Worm (Caenorhabditis elegans) whole organism, young adult: ENCODE results near the gene Y46G5A.18.

Experiments
- B0035.1 ChIP-seq: sonication (generic microtip); optimal IDR thresholded peaks from 2 replicates; lab custom pipeline; 2016; ENCODE audit warnings: missing genetic modification characterization, mild to moderate bottlenecking, missing compliant biosample characterization, missing genotype, missing genetic modification reagents
- B0261.1 ChIP-seq: sonication (generic microtip); optimal IDR thresholded peaks from 2 replicates; lab custom pipeline; 2016; ENCODE audit warnings: mild to moderate bottlenecking, missing genetic modification characterization, moderate library complexity, missing compliant biosample characterization
- D2030.7 ChIP-seq: fragments of 200-800 bp; sonication (Bioruptor generic); IDR thresholded peaks from 2 replicates; pipeline ENCODE4 v1.3.6; 2022; ENCODE audit warnings: missing genetic modification reagents, missing genetic modification characterization, missing compliant biosample characterization
- F39B2.1 ChIP-seq: fragments of 200-800 bp; sonication (Bioruptor generic); IDR thresholded peaks from 2 replicates; pipeline ENCODE4 v1.3.6; 2022; ENCODE audit warnings: missing genetic modification reagents, missing genetic modification characterization, missing compliant biosample characterization
- F57A8.1 ChIP-seq: fragments of 200-800 bp; sonication (Bioruptor generic); optimal IDR thresholded peaks from 2 replicates; lab custom pipeline; 2018; ENCODE audit warnings: mild to moderate bottlenecking, missing genetic modification characterization, moderate library complexity, missing compliant biosample characterization
- F57C9.4 ChIP-seq: sonication (generic microtip); optimal IDR thresholded peaks from 2 replicates; lab custom pipeline; 2017; ENCODE audit warnings: mild to moderate bottlenecking, missing genetic modification characterization, missing compliant biosample characterization
- K11D2.4 ChIP-seq: fragments of 200-800 bp; sonication (Bioruptor generic); IDR thresholded peaks from 2 replicates; pipeline ENCODE4 v1.3.6; 2022; ENCODE audit warnings: missing genetic modification reagents, missing genetic modification characterization, missing compliant biosample characterization
- K12H6.12 ChIP-seq: fragments of 200-800 bp; sonication (Bioruptor generic); optimal IDR thresholded peaks from 2 replicates; lab custom pipeline; 2018; ENCODE audit warnings: mild to moderate bottlenecking, missing genetic modification characterization, missing compliant biosample characterization
- T07F8.4 ChIP-seq: sonication (generic microtip); optimal IDR thresholded peaks from 2 replicates; lab custom pipeline; 2016; ENCODE audit warnings: mild to moderate bottlenecking, missing genetic modification characterization, moderate library complexity, missing compliant biosample characterization
- Y53F4B.3 ChIP-seq: fragments of 200-800 bp; sonication (Bioruptor generic); IDR thresholded peaks from 2 replicates; pipeline ENCODE4 v1.3.6; 2022; ENCODE audit warnings: missing genetic modification reagents, missing genetic modification characterization, missing compliant biosample characterization
- Y56A3A.18 ChIP-seq: fragments of 200-800 bp; sonication (Bioruptor generic); IDR thresholded peaks from 2 replicates; pipeline ENCODE4 v1.3.6; 2022; ENCODE audit warnings: missing genetic modification reagents, missing genetic modification characterization, missing compliant biosample characterization
- Y79H2A.3 ChIP-seq: fragments of 200-800 bp; sonication (Bioruptor generic); conservative IDR thresholded peaks from 2 replicates; pipeline ENCODE4 v1.3.6; 2022; ENCODE audit warnings: missing genetic modification reagents, missing genetic modification characterization, missing compliant biosample characterization
- Y95B8A.8 ChIP-seq: fragments of 200-800 bp; sonication (Bioruptor generic); IDR thresholded peaks from 2 replicates; pipeline ENCODE4 v1.3.6; 2022; ENCODE audit warnings: missing genetic modification reagents, missing genetic modification characterization, missing compliant biosample characterization
- athp-1 ChIP-seq: sonication (generic microtip); optimal IDR thresholded peaks from 2 replicates; lab custom pipeline; 2017; ENCODE audit warnings: mild to moderate bottlenecking, missing genetic modification characterization, missing compliant biosample characterization
- attf-3 ChIP-seq: fragments of 200-800 bp; sonication (Bioruptor generic); conservative IDR thresholded peaks from 2 replicates; pipeline ENCODE4 v1.3.6; 2022; ENCODE audit warnings: missing genetic modification reagents, missing genetic modification characterization, missing compliant biosample characterization
- attf-6 ChIP-seq: fragments of 200-800 bp; sonication (Bioruptor generic); IDR thresholded peaks from 2 replicates; pipeline ENCODE4 v1.3.6; 2022; ENCODE audit warnings: missing genetic modification reagents, missing genetic modification characterization, missing compliant biosample characterization
- cebp-1 ChIP-seq, 2 experiments: fragments of 200-800 bp in 1 of 2; sonication (Bioruptor generic) in 1 of 2; sonication (generic microtip) in 1 of 2; IDR thresholded peaks in 1 of 2; optimal IDR thresholded peaks in 1 of 2; 2 replicates each; pipeline versions ENCODE4 v1.3.6 to Lab custom; 2017 to 2022; ENCODE audit warnings: missing compliant biosample characterization in 2 of 2, missing genetic modification characterization in 2 of 2, mild to moderate bottlenecking in 1 of 2, missing genetic modification reagents in 1 of 2, moderate library complexity in 1 of 2
- ceh-40 ChIP-seq: fragments of 200-800 bp; sonication (Bioruptor generic); IDR thresholded peaks from 2 replicates; pipeline ENCODE4 v1.3.6; 2022; ENCODE audit warnings: missing genetic modification characterization, missing compliant biosample characterization
- ceh-91 ChIP-seq: fragments of 200-800 bp; sonication (Bioruptor generic); IDR thresholded peaks from 2 replicates; pipeline ENCODE4 v1.3.6; 2022; ENCODE audit warnings: missing genetic modification reagents, missing genetic modification characterization, missing compliant biosample characterization
- chd-7 ChIP-seq: sonication (generic microtip); optimal IDR thresholded peaks from 2 replicates; lab custom pipeline; 2016; ENCODE audit warnings: mild to moderate bottlenecking, missing genetic modification characterization, moderate library complexity, missing compliant biosample characterization
- die-1 ChIP-seq: sonication (generic microtip); optimal IDR thresholded peaks from 2 replicates; lab custom pipeline; 2016; ENCODE audit warnings: missing genotype, mild to moderate bottlenecking, missing genetic modification characterization, missing compliant biosample characterization
- dox-1 ChIP-seq: fragments of 200-800 bp; sonication (Bioruptor generic); IDR thresholded peaks from 2 replicates; pipeline ENCODE4 v1.3.6; 2022; ENCODE audit warnings: missing genetic modification reagents, missing genetic modification characterization, missing compliant biosample characterization
- efl-1 ChIP-seq: fragments of 150-350 bp; optimal IDR thresholded peaks from 2 replicates; lab custom pipeline; 2014; ENCODE audit warnings: missing biosample characterization, missing genetic modification reagents, missing genetic modification characterization
- egl-18 ChIP-seq: fragments of 200-800 bp; sonication (Bioruptor generic); IDR thresholded peaks from 2 replicates; pipeline ENCODE4 v1.3.6; 2022; ENCODE audit warnings: missing genetic modification reagents, missing genetic modification characterization, missing compliant biosample characterization
- ets-4 ChIP-seq: fragments of 200-800 bp; sonication (Bioruptor generic); optimal IDR thresholded peaks from 2 replicates; lab custom pipeline; 2018; ENCODE audit warnings: mild to moderate bottlenecking, missing genetic modification characterization, missing compliant biosample characterization
- gei-17 ChIP-seq: fragments of 200-800 bp; sonication (Bioruptor generic); optimal IDR thresholded peaks from 2 replicates; lab custom pipeline; 2018; ENCODE audit warnings: mild to moderate bottlenecking, missing genetic modification characterization, missing compliant biosample characterization
- hlh-12 ChIP-seq: sonication (generic microtip); optimal IDR thresholded peaks from 2 replicates; lab custom pipeline; 2016; ENCODE audit warnings: missing genetic modification characterization, missing compliant biosample characterization
- lin-40 ChIP-seq: sonication (generic microtip); optimal IDR thresholded peaks from 2 replicates; lab custom pipeline; 2016; ENCODE audit warnings: missing genetic modification characterization, mild to moderate bottlenecking, missing compliant biosample characterization, missing genotype, missing genetic modification reagents
- lin-54 ChIP-seq: fragments of 200-800 bp; sonication (Bioruptor generic); optimal IDR thresholded peaks from 2 replicates; lab custom pipeline; 2018; ENCODE audit warnings: mild to moderate bottlenecking, missing genetic modification characterization, missing compliant biosample characterization
- lir-1 ChIP-seq: fragments of 200-800 bp; sonication (Bioruptor generic); conservative IDR thresholded peaks from 2 replicates; pipeline ENCODE4 v1.3.6; 2022; ENCODE audit warnings: missing genetic modification reagents, missing genetic modification characterization, missing compliant biosample characterization
- lsl-1 ChIP-seq: fragments of 200-800 bp; sonication (Bioruptor generic); optimal IDR thresholded peaks from 2 replicates; lab custom pipeline; 2018; ENCODE audit warnings: mild to moderate bottlenecking, missing genetic modification characterization, moderate library complexity, missing compliant biosample characterization
- madf-10 ChIP-seq: sonication (generic microtip); optimal IDR thresholded peaks from 2 replicates; lab custom pipeline; 2016; ENCODE audit warnings: mild to moderate bottlenecking, missing genetic modification characterization, missing compliant biosample characterization
- madf-6 ChIP-seq: fragments of 200-800 bp; sonication (Bioruptor generic); IDR thresholded peaks from 2 replicates; pipeline ENCODE4 v1.3.6; 2022; ENCODE audit warnings: missing genetic modification reagents, missing genetic modification characterization, missing compliant biosample characterization
- madf-8 ChIP-seq: fragments of 200-800 bp; sonication (Bioruptor generic); conservative IDR thresholded peaks from 2 replicates; pipeline ENCODE4 v1.3.6; 2022; ENCODE audit warnings: missing genetic modification reagents, missing genetic modification characterization, missing compliant biosample characterization
- mel-28 ChIP-seq: sonication (generic microtip); optimal IDR thresholded peaks from 2 replicates; lab custom pipeline; 2016; ENCODE audit warnings: borderline replicate concordance, mild to moderate bottlenecking, missing genetic modification characterization, missing compliant biosample characterization
- mes-4 ChIP-seq: sonication (generic microtip); optimal IDR thresholded peaks from 2 replicates; lab custom pipeline; 2016; ENCODE audit warnings: missing genotype, missing genetic modification characterization, missing compliant biosample characterization
- mxl-1 ChIP-seq: sonication (generic microtip); optimal IDR thresholded peaks from 2 replicates; lab custom pipeline; 2016; ENCODE audit warnings: missing genetic modification characterization, missing compliant biosample characterization
- nfya-1 ChIP-seq: sonication (generic microtip); optimal IDR thresholded peaks from 2 replicates; lab custom pipeline; 2017; ENCODE audit warnings: antibody characterized with exemption, missing compliant biosample characterization, missing genetic modification characterization, borderline replicate concordance; ENCODE audit not compliant: insufficient read depth
- nfyb-1 ChIP-seq: fragments of 200-800 bp; sonication (Bioruptor generic); IDR thresholded peaks from 2 replicates; pipeline ENCODE4 v1.3.6; 2022; ENCODE audit warnings: missing genetic modification reagents, missing genetic modification characterization, missing compliant biosample characterization
- nhr-80 ChIP-seq: sonication (generic microtip); optimal IDR thresholded peaks from 2 replicates; lab custom pipeline; 2016; ENCODE audit warnings: missing genetic modification characterization, missing compliant biosample characterization
- pbrm-1 ChIP-seq: fragments of 200-800 bp; sonication (Bioruptor generic); IDR thresholded peaks from 2 replicates; pipeline ENCODE4 v1.3.6; 2022; ENCODE audit warnings: missing genetic modification reagents, missing genetic modification characterization, missing compliant biosample characterization
- rec-8 ChIP-seq, 2 experiments: sonication (generic microtip); optimal IDR thresholded peaks; 2 replicates each; lab custom pipeline; 2016; ENCODE audit warnings: mild to moderate bottlenecking in 2 of 2, missing genetic modification characterization in 2 of 2, missing genetic modification reagents in 2 of 2, missing genotype in 2 of 2, missing biosample characterization in 1 of 2, missing compliant biosample characterization in 1 of 2, moderate library complexity in 1 of 2
- snpc-3.4 ChIP-seq: sonication (generic microtip); optimal IDR thresholded peaks from 2 replicates; lab custom pipeline; 2017; ENCODE audit warnings: missing genetic modification characterization, mild to moderate bottlenecking, missing compliant biosample characterization, antibody characterized with exemption, moderate library complexity, missing genotype, missing genetic modification reagents
- sptf-2 ChIP-seq: fragments of 200-800 bp; sonication (Bioruptor generic); optimal IDR thresholded peaks from 2 replicates; lab custom pipeline; 2018; ENCODE audit warnings: mild to moderate bottlenecking, missing genetic modification characterization, missing compliant biosample characterization
- tbx-9 ChIP-seq: sonication (generic microtip); optimal IDR thresholded peaks from 2 replicates; lab custom pipeline; 2016; ENCODE audit warnings: borderline replicate concordance, missing genetic modification characterization, inconsistent platforms, missing compliant biosample characterization
- tlf-1 ChIP-seq: fragments of 200-800 bp; sonication (Bioruptor generic); optimal IDR thresholded peaks from 2 replicates; lab custom pipeline; 2018; ENCODE audit warnings: mild to moderate bottlenecking, missing genetic modification characterization, missing compliant biosample characterization
- unc-62 ChIP-seq: fragments of 150-350 bp; optimal IDR thresholded peaks from 2 replicates; lab custom pipeline; 2014; ENCODE audit warnings: missing biosample characterization, missing genetic modification reagents, missing genetic modification characterization
- ztf-25 ChIP-seq: fragments of 200-800 bp; sonication (Bioruptor generic); IDR thresholded peaks from 2 replicates; pipeline ENCODE4 v1.3.6; 2022; ENCODE audit warnings: missing genetic modification reagents, missing genetic modification characterization, missing compliant biosample characterization

Y46G5A.18 gene

ce11 chrII:12808746-12809145 lies 3.7 kb upstream of the Y46G5A.18 start (continued):
- TF ChIP-seq F57C9.4 (tag; lab: Kevin White, UChicago), result no peak
- no peak for TF ChIP-seq hlh-12 (tag; lab: Kevin White, UChicago)
- no peak for TF ChIP-seq nhr-80
- peak; percentile 30 for TF ChIP-seq efl-1 (GFP tag; lab: Kevin White, UChicago)
- no peak for TF ChIP-seq mel-28 (tag; lab: Kevin White, UChicago)
- TF ChIP-seq ets-4 (GFP tag; lab: Kevin White, UChicago), result no peak
- TF ChIP-seq ceh-91 (GFP tag; lab: Robert Waterston, UW), result peak; percentile 63; the same call in 1 of the 2 replicates
- TF ChIP-seq dox-1, result no peak
- TF ChIP-seq ceh-40, result no peak
- TF ChIP-seq mes-4 (tag; lab: Kevin White, UChicago), result no peak
- TF ChIP-seq nfyb-1 (GFP tag; lab: Robert Waterston, UW), result no peak
- no peak for TF ChIP-seq die-1
- TF ChIP-seq cebp-1 (GFP tag; IDR thresholded peaks at IDR 0.05; lab: Robert Waterston, UW), result no peak
- TF ChIP-seq cebp-1 (tag; optimal IDR thresholded peaks at IDR 0.05; lab: Kevin White, UChicago), result no peak
- TF ChIP-seq chd-7, result no peak
- no peak for TF ChIP-seq T07F8.4 (tag; lab: Kevin White, UChicago)
- no peak for TF ChIP-seq Y53F4B.3 (GFP tag; lab: Robert Waterston, UW)
- TF ChIP-seq sptf-2 (GFP tag; lab: Kevin White, UChicago), result no peak
- TF ChIP-seq lin-40 (tag; lab: Kevin White, UChicago), result no peak
- TF ChIP-seq mxl-1 (tag; lab: Kevin White, UChicago), result no peak
- peak; percentile 22; the same call in 1 of the 2 replicates for TF ChIP-seq D2030.7 (GFP tag; lab: Robert Waterston, UW)
- no peak for TF ChIP-seq egl-18 (GFP tag; lab: Robert Waterston, UW)
- 0 out of 2 replicates have a peak, but pooled peaks have one; percentile 15 for TF ChIP-seq pbrm-1 (GFP tag; lab: Robert Waterston, UW)
- no peak for TF ChIP-seq madf-10 (tag; lab: Kevin White, UChicago)
- TF ChIP-seq tlf-1, result no peak
- TF ChIP-seq F39B2.1, result no peak
- TF ChIP-seq B0261.1, result no peak
- TF ChIP-seq lir-1 (GFP tag; lab: Robert Waterston, UW), result no peak
- TF ChIP-seq ztf-25 (GFP tag; lab: Robert Waterston, UW), result no peak
- TF ChIP-seq Y56A3A.18 (GFP tag; lab: Robert Waterston, UW), result no peak
- no peak for TF ChIP-seq K12H6.12
- no peak for TF ChIP-seq B0035.1 (tag; lab: Kevin White, UChicago)
- TF ChIP-seq snpc-3.4 (tag; lab: Kevin White, UChicago), result peak; percentile 40
- peak; percentile 79 for TF ChIP-seq madf-8 (GFP tag; lab: Robert Waterston, UW)
- no peak for TF ChIP-seq Y79H2A.3 (GFP tag; lab: Robert Waterston, UW)
- TF ChIP-seq gei-17 (GFP tag; lab: Kevin White, UChicago), result no peak
- TF ChIP-seq lsl-1, result peak; percentile 99
- TF ChIP-seq Y95B8A.8 (GFP tag; lab: Robert Waterston, UW), result no peak
- no peak for TF ChIP-seq tbx-9 (tag; lab: Kevin White, UChicago)
- TF ChIP-seq rec-8 (tag; optimal IDR thresholded peaks at IDR 0.05; lab: Kevin White, UChicago), result no peak
- no peak for TF ChIP-seq F57A8.1
- TF ChIP-seq nfya-1 (tag; lab: Kevin White, UChicago), result no peak
- TF ChIP-seq attf-3, result no peak
- peak; percentile 90 for TF ChIP-seq madf-6 (GFP tag; lab: Robert Waterston, UW)
- TF ChIP-seq lin-54 (GFP tag; lab: Kevin White, UChicago), result peak; percentile 27
- no peak for TF ChIP-seq attf-6 (GFP tag; lab: Robert Waterston, UW)
- no peak for TF ChIP-seq unc-62
- no peak for TF ChIP-seq athp-1
- no peak for TF ChIP-seq K11D2.4 (GFP tag; lab: Robert Waterston, UW)
